Fruit fly (Drosophila melanogaster) whole organism, embryonic: ENCODE data around the gene CG7101.

ENCODE experiments used
- Atf6 ChIP-seq: fragments of 200-800 bp; sonication (Bioruptor generic); IDR thresholded peaks from 2 replicates; pipeline ENCODE4 v1.3.6; 2022; ENCODE audit warnings: missing biosample characterization, missing genetic modification characterization
- BEAF-32 ChIP-seq: fragments of 200-800 bp; sonication (Bioruptor generic); optimal IDR thresholded peaks from 3 replicates; lab custom pipeline; 2017; ENCODE audit warnings: missing biosample characterization, missing genetic modification characterization, mild to moderate bottlenecking, moderate library complexity, missing genetic modification reagents
- Bgb ChIP-seq: fragments of 200-800 bp; sonication (Bioruptor generic); IDR thresholded peaks from 2 replicates; pipeline ENCODE4 v1.3.6; 2022; ENCODE audit warnings: missing biosample characterization, missing genetic modification characterization; ENCODE audit not compliant: partially characterized antibody
- Bteb2 ChIP-seq: fragments of 200-800 bp; sonication (Bioruptor generic); optimal IDR thresholded peaks from 2 replicates; lab custom pipeline; 2016; ENCODE audit warnings: missing biosample characterization, missing genetic modification characterization
- CG10274 ChIP-seq: fragments of 200-800 bp; sonication (Bioruptor generic); optimal IDR thresholded peaks from 3 replicates; lab custom pipeline; 2017; ENCODE audit warnings: missing biosample characterization, mild to moderate bottlenecking, missing genetic modification characterization
- CG11398 ChIP-seq: fragments of 200-800 bp; sonication (Bioruptor generic); optimal IDR thresholded peaks from 2 replicates; lab custom pipeline; 2016; ENCODE audit warnings: missing biosample characterization, missing genetic modification characterization
- CG13123 ChIP-seq: fragments of 200-800 bp; sonication (Bioruptor generic); optimal IDR thresholded peaks from 2 replicates; lab custom pipeline; 2016; ENCODE audit warnings: missing biosample characterization, missing genetic modification characterization
- CG14710 ChIP-seq: fragments of 200-800 bp; sonication (Bioruptor generic); optimal IDR thresholded peaks from 3 replicates; lab custom pipeline; 2019; ENCODE audit warnings: missing biosample characterization, mild to moderate bottlenecking, missing genetic modification characterization, moderate library complexity
- CG15696 ChIP-seq: fragments of 200-800 bp; sonication (Bioruptor generic); optimal IDR thresholded peaks from 2 replicates; lab custom pipeline; 2019; ENCODE audit warnings: missing biosample characterization, mild to moderate bottlenecking, missing genetic modification characterization, moderate library complexity
- CG1603 ChIP-seq: fragments of 200-800 bp; sonication (Bioruptor generic); optimal IDR thresholded peaks from 2 replicates; lab custom pipeline; 2019; ENCODE audit warnings: missing biosample characterization, mild to moderate bottlenecking, missing genetic modification characterization, moderate library complexity
- CG17361 ChIP-seq: fragments of 200-800 bp; sonication (Bioruptor generic); IDR thresholded peaks from 3 replicates; pipeline ENCODE4 v1.3.6; 2022; ENCODE audit warnings: missing biosample characterization, missing genetic modification characterization
- CG2712 ChIP-seq: fragments of 200-800 bp; optimal IDR thresholded peaks from 3 replicates; lab custom pipeline; 2019; ENCODE audit warnings: missing biosample characterization, mild to moderate bottlenecking, missing genetic modification characterization, moderate library complexity
- CG33213 ChIP-seq: fragments of 200-800 bp; sonication (Bioruptor generic); optimal IDR thresholded peaks from 3 replicates; lab custom pipeline; 2016; ENCODE audit warnings: missing biosample characterization, missing genetic modification characterization
- CG3995 ChIP-seq: fragments of 200-800 bp; sonication (Bioruptor generic); optimal IDR thresholded peaks from 3 replicates; lab custom pipeline; 2016; ENCODE audit warnings: missing biosample characterization, missing genetic modification characterization
- CG42726 ChIP-seq: fragments of 200-800 bp; sonication (Bioruptor generic); IDR thresholded peaks from 2 replicates; pipeline ENCODE4 v1.3.6; 2022; ENCODE audit warnings: missing biosample characterization, missing genetic modification characterization; ENCODE audit not compliant: partially characterized antibody
- CG7786 ChIP-seq: fragments of 200-800 bp; sonication (Bioruptor generic); optimal IDR thresholded peaks from 2 replicates; lab custom pipeline; 2016; ENCODE audit warnings: missing biosample characterization, missing genetic modification characterization
- CG7839 ChIP-seq: fragments of 200-800 bp; sonication (Bioruptor generic); optimal IDR thresholded peaks from 3 replicates; lab custom pipeline; 2018; ENCODE audit warnings: missing biosample characterization, mild to moderate bottlenecking, missing genetic modification characterization, moderate library complexity
- CG7963 ChIP-seq: fragments of 200-800 bp; sonication (Bioruptor generic); IDR thresholded peaks from 3 replicates; pipeline ENCODE4 v1.3.6; 2022; ENCODE audit warnings: missing biosample characterization, missing genetic modification characterization; ENCODE audit not compliant: partially characterized antibody
- CG9797 ChIP-seq: fragments of 200-800 bp; sonication (Bioruptor generic); optimal IDR thresholded peaks from 3 replicates; lab custom pipeline; 2018; ENCODE audit warnings: missing biosample characterization, mild to moderate bottlenecking, missing genetic modification characterization
- CG9876 ChIP-seq: fragments of 200-800 bp; sonication (Bioruptor generic); optimal IDR thresholded peaks from 2 replicates; lab custom pipeline; 2016; ENCODE audit warnings: missing biosample characterization, missing genetic modification characterization
- Doc3 ChIP-seq: fragments of 200-800 bp; sonication (Bioruptor generic); IDR thresholded peaks from 3 replicates; pipeline ENCODE4 v1.3.6; 2022; ENCODE audit warnings: missing biosample characterization, missing genetic modification characterization; ENCODE audit not compliant: partially characterized antibody
- Dref ChIP-seq: fragments of 200-800 bp; sonication (Bioruptor generic); IDR thresholded peaks from 2 replicates; pipeline ENCODE4 v1.3.6; 2022; ENCODE audit warnings: missing biosample characterization, missing genetic modification characterization
- E2f2 ChIP-seq: fragments of 200-800 bp; sonication (Bioruptor generic); IDR thresholded peaks from 2 replicates; pipeline ENCODE4 v1.3.6; 2022; ENCODE audit warnings: missing biosample characterization, missing genetic modification characterization
- HHEX ChIP-seq: fragments of 200-800 bp; sonication (Bioruptor generic); optimal IDR thresholded peaks from 3 replicates; lab custom pipeline; 2017; ENCODE audit warnings: missing biosample characterization, mild to moderate bottlenecking, missing genetic modification characterization, missing genetic modification reagents
- HmgD ChIP-seq: fragments of 200-800 bp; sonication (Bioruptor generic); optimal IDR thresholded peaks from 3 replicates; lab custom pipeline; 2016; ENCODE audit warnings: missing biosample characterization, missing genetic modification characterization
- Mes4 ChIP-seq: fragments of 200-800 bp; sonication (Bioruptor generic); optimal IDR thresholded peaks from 2 replicates; lab custom pipeline; 2016; ENCODE audit warnings: missing biosample characterization, missing genetic modification characterization
- Opbp ChIP-seq: fragments of 200-800 bp; sonication (Bioruptor generic); IDR thresholded peaks from 3 replicates; pipeline ENCODE4 v1.3.6; 2022; ENCODE audit warnings: missing biosample characterization, missing genetic modification characterization; ENCODE audit not compliant: partially characterized antibody
- Scr ChIP-seq: fragments of 200-800 bp; sonication (Bioruptor generic); IDR thresholded peaks from 2 replicates; pipeline ENCODE4 v1.3.6; 2022; ENCODE audit warnings: missing biosample characterization, missing genetic modification characterization; ENCODE audit not compliant: partially characterized antibody
- Usf ChIP-seq: fragments of 200-800 bp; sonication (Bioruptor generic); optimal IDR thresholded peaks from 2 replicates; lab custom pipeline; 2017; ENCODE audit warnings: missing genotype, missing biosample characterization, missing genetic modification characterization
- amos ChIP-seq: fragments of 200-800 bp; sonication (Bioruptor generic); IDR thresholded peaks from 2 replicates; pipeline ENCODE4 v1.3.6; 2022; ENCODE audit warnings: missing biosample characterization, missing genetic modification characterization; ENCODE audit not compliant: partially characterized antibody
- ato ChIP-seq: fragments of 200-800 bp; sonication (Bioruptor generic); IDR thresholded peaks from 2 replicates; pipeline ENCODE4 v1.3.6; 2022; ENCODE audit warnings: missing biosample characterization, missing genetic modification characterization; ENCODE audit not compliant: partially characterized antibody
- bigmax ChIP-seq: fragments of 200-800 bp; sonication (Bioruptor generic); optimal IDR thresholded peaks from 2 replicates; lab custom pipeline; 2018; ENCODE audit warnings: missing biosample characterization, mild to moderate bottlenecking, missing genetic modification characterization
- dm ChIP-seq: fragments of 200-800 bp; sonication (Bioruptor generic); optimal IDR thresholded peaks from 3 replicates; lab custom pipeline; 2016; ENCODE audit warnings: missing biosample characterization, missing genetic modification characterization
- fu2 ChIP-seq: fragments of 200-800 bp; sonication (Bioruptor generic); optimal IDR thresholded peaks from 2 replicates; lab custom pipeline; 2016; ENCODE audit warnings: missing biosample characterization, missing genetic modification characterization
- gcm2 ChIP-seq: fragments of 200-800 bp; sonication (Bioruptor generic); optimal IDR thresholded peaks from 2 replicates; lab custom pipeline; 2016; ENCODE audit warnings: missing biosample characterization, missing genetic modification characterization
- gfzf ChIP-seq: fragments of 200-800 bp; sonication (Bioruptor generic); optimal IDR thresholded peaks from 2 replicates; lab custom pipeline; 2016; ENCODE audit warnings: missing biosample characterization, mild to moderate bottlenecking, missing genetic modification characterization, moderate library complexity
- hkb ChIP-seq, 2 experiments: fragments of 200-800 bp in 1 of 2; fragments of >200 bp in 1 of 2; sonication (Bioruptor generic) in 1 of 2; IDR thresholded peaks in 1 of 2; optimal IDR thresholded peaks in 1 of 2; 2 replicates each; pipeline versions ENCODE4 v1.3.6 to Lab custom; 2017 to 2022; ENCODE audit warnings: missing biosample characterization in 1 of 2, missing genetic modification characterization in 1 of 2
- inv ChIP-seq: fragments of 200-800 bp; sonication (Bioruptor generic); IDR thresholded peaks from 2 replicates; pipeline ENCODE4 v1.3.6; 2022; ENCODE audit warnings: missing biosample characterization, missing genetic modification characterization; ENCODE audit not compliant: partially characterized antibody
- lov ChIP-seq, 2 experiments: fragments of 200-800 bp in 1 of 2; fragments of >200 bp in 1 of 2; sonication (Bioruptor generic) in 1 of 2; IDR thresholded peaks in 1 of 2; optimal IDR thresholded peaks in 1 of 2; 2 replicates in 1 of 2; 3 replicates in 1 of 2; pipeline versions ENCODE4 v1.3.6 to Lab custom; 2017 to 2022; ENCODE audit warnings: missing biosample characterization in 1 of 2, missing genetic modification characterization in 1 of 2
- nerfin-1 ChIP-seq: fragments of 200-800 bp; sonication (Bioruptor generic); optimal IDR thresholded peaks from 3 replicates; lab custom pipeline; 2019; ENCODE audit warnings: missing biosample characterization, mild to moderate bottlenecking, missing genetic modification characterization, moderate library complexity
- nerfin-2 ChIP-seq: fragments of 200-800 bp; sonication (Bioruptor generic); IDR thresholded peaks from 2 replicates; pipeline ENCODE4 v1.3.6; 2022; ENCODE audit warnings: missing biosample characterization, missing genetic modification characterization; ENCODE audit not compliant: partially characterized antibody
- p53 ChIP-seq: fragments of 200-800 bp; sonication (Bioruptor generic); optimal IDR thresholded peaks from 2 replicates; lab custom pipeline; 2016; ENCODE audit warnings: missing biosample characterization, missing genetic modification characterization
- phol ChIP-seq: fragments of 200-800 bp; sonication (Bioruptor generic); optimal IDR thresholded peaks from 3 replicates; lab custom pipeline; 2018; ENCODE audit warnings: missing biosample characterization, mild to moderate bottlenecking, missing genetic modification characterization, moderate library complexity
- ssp ChIP-seq: fragments of 200-800 bp; sonication (Bioruptor generic); IDR thresholded peaks from 2 replicates; pipeline ENCODE4 v1.3.6; 2022; ENCODE audit warnings: missing biosample characterization, missing genetic modification characterization
- tll ChIP-seq, 2 experiments: fragments of 200-800 bp in 1 of 2; fragments of >200 bp in 1 of 2; sonication (Bioruptor generic) in 1 of 2; optimal IDR thresholded peaks; 2 replicates each; lab custom pipeline; 2017 to 2019; ENCODE audit warnings: missing biosample characterization in 2 of 2, missing genetic modification characterization in 2 of 2, mild to moderate bottlenecking in 1 of 2, moderate library complexity in 1 of 2
- usp ChIP-seq: fragments of >200 bp; optimal IDR thresholded peaks from 2 replicates; lab custom pipeline; 2017; ENCODE audit warnings: missing biosample characterization, missing genetic modification characterization

CG7101 gene

DNA sequence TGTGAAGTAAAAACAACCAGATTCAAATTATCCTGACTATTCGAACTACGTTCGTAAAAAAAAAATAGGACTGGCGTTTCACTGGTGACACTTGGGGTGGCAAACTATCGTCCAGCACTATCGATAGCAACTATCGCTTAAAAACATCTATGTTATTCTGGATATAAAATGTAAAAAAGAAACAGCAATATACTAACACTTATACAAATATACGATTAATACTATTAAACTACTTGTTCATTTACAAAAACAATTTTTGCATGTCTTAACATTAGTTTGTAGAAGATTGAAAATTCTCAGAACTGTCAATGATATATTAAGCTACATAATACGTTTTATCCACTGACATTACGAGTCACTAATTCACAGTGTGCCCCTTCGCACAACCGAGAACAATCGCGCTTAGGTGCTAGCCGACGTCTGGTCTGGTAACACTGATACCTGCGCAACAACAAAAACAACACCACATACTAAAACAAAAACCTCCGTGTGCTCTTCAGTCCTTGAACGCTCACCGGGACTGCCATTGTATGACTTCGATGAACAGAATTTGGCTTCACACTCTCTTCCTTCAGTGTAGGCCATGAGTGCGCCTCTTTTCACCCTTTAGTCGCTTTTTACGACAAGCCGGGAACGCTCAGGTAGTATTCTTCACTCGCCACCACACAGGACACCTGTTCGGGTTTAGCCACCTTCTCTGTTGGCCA lies 46.8 kb upstream of the CG7101 start, which contains the start of gene CG18259 (continued):
- TF ChIP-seq gcm2 (GFP tag; lab: Kevin White, UChicago) (no peak), dm (peak; percentile 21), p53 (GFP tag; lab: Kevin White, UChicago) (no peak), ssp (GFP tag; lab: Robert Waterston, UW) (peak; percentile 98), CG17361 (GFP tag; lab: Robert Waterston, UW) (peak; percentile 61), amos (GFP tag; lab: Robert Waterston, UW) (peak; percentile 82), BEAF-32 (GFP tag; lab: Kevin White, UChicago) (peak; percentile 94), CG15696 (no peak), hkb (optimal IDR thresholded peaks at IDR 0.05; lab: Kevin White, UChicago) (peak; percentile 12), hkb (GFP tag; IDR thresholded peaks at IDR 0.05; lab: Robert Waterston, UW) (no peak), tll (GFP tag; optimal IDR thresholded peaks at IDR 0.05; lab: Kevin White, UChicago) (no peak), Bteb2 (GFP tag; lab: Kevin White, UChicago) (no peak), CG3995 (peak; percentile 47), CG1603 (tag; lab: Kevin White, UChicago) (peak; percentile 32), Atf6 (GFP tag; lab: Robert Waterston, UW) (no peak), nerfin-1 (no peak), Dref (peak; percentile 60), Opbp (peak; percentile 70; the same call in 2 of the 3 replicates), gfzf (GFP tag; lab: Kevin White, UChicago) (peak; percentile 80), CG7786 (GFP tag; lab: Kevin White, UChicago) (no peak), CG7839 (peak; percentile 8), lov (optimal IDR thresholded peaks at IDR 0.05; lab: Kevin White, UChicago) (no peak), lov (GFP tag; IDR thresholded peaks at IDR 0.05; lab: Robert Waterston, UW) (no peak), CG9797 (GFP tag; lab: Kevin White, UChicago) (peak; percentile 76), CG2712 (tag; lab: Kevin White, UChicago) (peak; percentile 28), CG14710 (peak; percentile 68), nerfin-2 (0 out of 2 replicates have a peak, but pooled peaks have one; percentile 38), CG33213 (GFP tag; lab: Kevin White, UChicago) (peak; percentile 2), CG7963 (no peak; the same call in 2 of the 3 replicates), ato (0 out of 2 replicates have a peak, but pooled peaks have one; percentile 12), bigmax (GFP tag; lab: Kevin White, UChicago) (no peak), Scr (GFP tag; lab: Robert Waterston, UW) (peak; percentile 91), CG42726 (GFP tag; lab: Robert Waterston, UW) (peak; percentile 54), inv (peak; percentile 84), HmgD (GFP tag; lab: Kevin White, UChicago) (peak; percentile 23), Doc3 (GFP tag; lab: Robert Waterston, UW) (peak; percentile 67), Mes4 (GFP tag; lab: Kevin White, UChicago) (no peak), HHEX (GFP tag; lab: Kevin White, UChicago) (no peak), usp (no peak), Usf (GFP tag; lab: Kevin White, UChicago) (no peak), CG9876 (GFP tag; lab: Kevin White, UChicago) (no peak), Bgb (GFP tag; lab: Robert Waterston, UW) (peak; percentile 77), phol (tag; lab: Kevin White, UChicago) (peak; percentile 56), CG13123 (GFP tag; lab: Kevin White, UChicago) (no peak), CG10274 (GFP tag; lab: Kevin White, UChicago) (no peak), CG11398 (GFP tag; lab: Kevin White, UChicago) (no peak), E2f2 (GFP tag; lab: Robert Waterston, UW) (0 out of 2 replicates have a peak, but pooled peaks have one; percentile 18), fu2 (GFP tag; lab: Kevin White, UChicago) (peak; percentile 6)
